Fruit fly (Drosophila melanogaster): ENCODE data around the gene CG15386.

The CG15386 gene

DNA sequence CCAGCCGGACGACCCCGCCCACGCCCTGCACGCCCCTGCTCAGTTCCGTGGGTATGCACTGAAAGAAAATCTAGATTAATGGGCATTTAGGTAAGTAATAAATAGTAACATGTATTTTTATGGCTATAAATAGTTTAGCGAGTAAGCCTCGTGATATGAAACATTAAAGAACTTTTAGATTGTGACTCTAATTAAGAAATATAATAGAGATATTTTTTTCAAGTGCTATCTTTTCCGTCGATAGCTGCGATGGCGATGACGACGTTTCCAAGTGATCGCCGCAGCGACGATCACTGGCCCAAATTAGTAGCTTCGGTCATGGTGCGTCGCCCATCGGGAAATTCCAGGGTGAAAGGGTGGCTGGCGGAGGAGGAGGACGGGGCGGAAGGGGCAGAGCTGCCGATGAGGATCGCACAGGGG lies 36.9 kb downstream of the CG15386 start (continued):
- TF ChIP-seq exex (tag; optimal IDR thresholded peaks at IDR 0.05): peak; percentile 52
- TF ChIP-seq CG13624 (GFP tag; optimal IDR thresholded peaks at IDR 0.05): peak; percentile 60
- peak; percentile 64 for TF ChIP-seq CG18011 (GFP tag; optimal IDR thresholded peaks at IDR 0.05)
- TF ChIP-seq CG4730 (GFP tag; IDR thresholded peaks at IDR 0.05): peak; percentile 84
- TF ChIP-seq Mad (GFP tag; optimal IDR thresholded peaks at IDR 0.05): peak; percentile 84
- peak; percentile 10 for TF ChIP-seq ftz-f1 (GFP tag; optimal IDR thresholded peaks at IDR 0.05)
- TF ChIP-seq vnd (GFP tag; IDR thresholded peaks at IDR 0.05; ENCODE audit: partially characterized antibody): no peak
- peak; percentile 23 for TF ChIP-seq sima (GFP tag; optimal IDR thresholded peaks at IDR 0.05)
- peak; percentile 72 for TF ChIP-seq trh (GFP tag; optimal IDR thresholded peaks at IDR 0.05)
- TF ChIP-seq vvl (GFP tag; IDR thresholded peaks at IDR 0.05): peak; percentile 96
- peak; percentile 72 for TF ChIP-seq CG8281 (tag; optimal IDR thresholded peaks at IDR 0.05)
- TF ChIP-seq ewg (GFP tag; optimal IDR thresholded peaks at IDR 0.05): peak; percentile 85
- TF ChIP-seq ems (GFP tag; optimal IDR thresholded peaks at IDR 0.05): peak; percentile 84
- TF ChIP-seq mirr (GFP tag; optimal IDR thresholded peaks at IDR 0.05): no peak
- TF ChIP-seq BtbVII (GFP tag; optimal IDR thresholded peaks at IDR 0.05): peak; percentile 82
- peak; percentile 62 for TF ChIP-seq CkIIα-i1 (GFP tag; IDR thresholded peaks at IDR 0.05)
- peak in 1 of 3 experiments; percentile 87 for TF ChIP-seq Stat92E (GFP tag; optimal IDR thresholded peaks at IDR 0.05)
- peak; percentile 94 for TF ChIP-seq HLH3B (GFP tag; IDR thresholded peaks at IDR 0.05)
- peak; percentile 91 for TF ChIP-seq Spps (tag; optimal IDR thresholded peaks at IDR 0.05)
- TF ChIP-seq CG33557 (GFP tag; optimal IDR thresholded peaks at IDR 0.05): peak; percentile 76
- TF ChIP-seq Fer2 (tag; optimal IDR thresholded peaks at IDR 0.05): peak; percentile 57
- TF ChIP-seq CG9437 (GFP tag; optimal IDR thresholded peaks at IDR 0.05): peak; percentile 74
- peak; percentile 94 for TF ChIP-seq oc (tag; optimal IDR thresholded peaks at IDR 0.05)
- peak; percentile 97 for TF ChIP-seq Med (GFP tag)
- TF ChIP-seq CG3065 (GFP tag; optimal IDR thresholded peaks at IDR 0.05): peak; percentile 69
- peak; percentile 66 to 80 for TF ChIP-seq dpn (GFP tag; optimal IDR thresholded peaks at IDR 0.05)
- peak; percentile 24 for TF ChIP-seq CG13894 (tag; optimal IDR thresholded peaks at IDR 0.05)
- TF ChIP-seq CG4282 (GFP tag; optimal IDR thresholded peaks at IDR 0.05): no peak
- TF ChIP-seq CG2199 (GFP tag; IDR thresholded peaks at IDR 0.05): peak; percentile 80; the same call in 2 of the 3 replicates
- TF ChIP-seq CG17829 (tag; optimal IDR thresholded peaks at IDR 0.05): peak; percentile 96
- TF ChIP-seq peb (GFP tag; IDR thresholded peaks at IDR 0.05): peak; percentile 83
- TF ChIP-seq CG1529 (GFP tag; optimal IDR thresholded peaks at IDR 0.05): peak; percentile 85
- peak; percentile 88 for TF ChIP-seq Rfx (GFP tag; IDR thresholded peaks at IDR 0.05)
- peak; percentile 42 for TF ChIP-seq CG10565 (GFP tag; optimal IDR thresholded peaks at IDR 0.05)
- TF ChIP-seq ash1 (GFP tag; optimal IDR thresholded peaks at IDR 0.05): no peak
- TF ChIP-seq stwl (tag; optimal IDR thresholded peaks at IDR 0.05): no peak
- TF ChIP-seq CG1603 (tag; optimal IDR thresholded peaks at IDR 0.05): peak; percentile 91
- peak; percentile 97 for TF ChIP-seq ci (GFP tag; IDR thresholded peaks at IDR 0.05)
- TF ChIP-seq CG15269 (tag; optimal IDR thresholded peaks at IDR 0.05): peak; percentile 91
- TF ChIP-seq PHDP (tag; optimal IDR thresholded peaks at IDR 0.05): peak; percentile 93
- TF ChIP-seq bowl (GFP tag; IDR thresholded peaks at IDR 0.05): peak; percentile 39; the same call in 1 of the 2 replicates
- TF ChIP-seq CG8359 (GFP tag; optimal IDR thresholded peaks at IDR 0.05; ENCODE audit: borderline replicate concordance): peak; percentile 76
- TF ChIP-seq kni (GFP tag; optimal IDR thresholded peaks at IDR 0.05): peak; percentile 65
- no peak for TF ChIP-seq Opbp (GFP tag; IDR thresholded peaks at IDR 0.05; ENCODE audit: partially characterized antibody)
- peak; percentile 61 for TF ChIP-seq CG10274 (GFP tag; optimal IDR thresholded peaks at IDR 0.05)
- peak; percentile 91 for TF ChIP-seq Ada2b (GFP tag; IDR thresholded peaks at IDR 0.05)
- TF ChIP-seq CG11093 (GFP tag; IDR thresholded peaks at IDR 0.05): peak; percentile 84
- TF ChIP-seq gsb (GFP tag; IDR thresholded peaks at IDR 0.05): peak; percentile 75
- peak; percentile 64 to 94 for TF ChIP-seq Hr51 (GFP tag; optimal IDR thresholded peaks at IDR 0.05)
- no peak for TF ChIP-seq Tbp (GFP tag; optimal IDR thresholded peaks at IDR 0.05)

All from whole organism, embryonic.